ENCODE assay signal across 7 worm cellular contexts in genomic region chrV:7977701-7978461, ce11.
TF ChIP-seq lines count a peak whose summit lies in the region.

let-413 (minus strand) TSS chrV:7977776.

TF ChIP-seq in whole organism, L1 larva, 84 proteins besides CTCF, POLR2A, EP300 and RAD21 (continues in another document):
- TF ChIP-seq elt-2 (tag; optimal IDR thresholded peaks at IDR 0.05; lab: Kevin White, UChicago) = peak; percentile 33
- no peak for TF ChIP-seq mab-9 (GFP tag; IDR thresholded peaks at IDR 0.05; lab: Robert Waterston, UW)
- no peak for TF ChIP-seq efl-1 (optimal IDR thresholded peaks at IDR 0.05; lab: Kevin White, UChicago)
- TF ChIP-seq efl-1 (GFP tag; optimal IDR thresholded peaks at IDR 0.05 in 1 of 2; lab: Kevin White, UChicago) = peak in 1 of 2 experiments; percentile 31
- peak in 1 of 2 experiments; percentile 15 for TF ChIP-seq lin-35 (GFP tag; optimal IDR thresholded peaks at IDR 0.05; lab: Kevin White, UChicago)
- peak; percentile 9 for TF ChIP-seq mep-1 (tag; optimal IDR thresholded peaks at IDR 0.05; lab: Kevin White, UChicago)
- TF ChIP-seq efl-3 (GFP tag; optimal IDR thresholded peaks at IDR 0.05; lab: Kevin White, UChicago) = no peak
- peak; percentile 72 for TF ChIP-seq lin-14 (GFP tag; optimal IDR thresholded peaks at IDR 0.05; lab: Kevin White, UChicago)
- TF ChIP-seq ceh-63 (GFP tag; optimal IDR thresholded peaks at IDR 0.05; lab: Kevin White, UChicago) = no peak
- TF ChIP-seq pqm-1 (tag; optimal IDR thresholded peaks at IDR 0.05; lab: Kevin White, UChicago) = no peak
- peak in 1 of 2 experiments; percentile 7 for TF ChIP-seq lsy-2 (tag; optimal IDR thresholded peaks at IDR 0.05; lab: Kevin White, UChicago)
- peak; percentile 12 for TF ChIP-seq fkh-8 (tag; optimal IDR thresholded peaks at IDR 0.05; lab: Kevin White, UChicago)
- peak in 1 of 6 experiments; percentile 6 for TF ChIP-seq elt-3 (tag; optimal IDR thresholded peaks at IDR 0.05; lab: Kevin White, UChicago)

TF ChIP-seq in whole organism, L2 larva, 48 proteins besides CTCF, POLR2A, EP300 and RAD21 (continues in another document):
- TF ChIP-seq alr-1 (tag; optimal IDR thresholded peaks at IDR 0.05; lab: Kevin White, UChicago) (no peak), unc-55 (GFP tag; optimal IDR thresholded peaks at IDR 0.05; lab: Kevin White, UChicago) (peak; percentile 59), nhr-11 (tag; optimal IDR thresholded peaks at IDR 0.05; lab: Kevin White, UChicago) (no peak), fos-1 (tag; optimal IDR thresholded peaks at IDR 0.05; lab: Kevin White, UChicago) (peak; percentile 98), egl-27 (tag; optimal IDR thresholded peaks at IDR 0.05; lab: Kevin White, UChicago) (no peak), mdl-1 (tag; optimal IDR thresholded peaks at IDR 0.05; lab: Kevin White, UChicago) (no peak), lin-11 (tag; optimal IDR thresholded peaks at IDR 0.05; lab: Kevin White, UChicago) (no peak), sma-9 (GFP tag; optimal IDR thresholded peaks at IDR 0.05; lab: Kevin White, UChicago) (peak; percentile 15), sma-9 (tag; optimal IDR thresholded peaks at IDR 0.05; lab: Kevin White, UChicago) (no peak), C34F6.9 (tag; optimal IDR thresholded peaks at IDR 0.05; lab: Kevin White, UChicago) (peak; percentile 20), nhr-6 (tag; optimal IDR thresholded peaks at IDR 0.05; lab: Kevin White, UChicago) (no peak), elt-1 (tag; optimal IDR thresholded peaks at IDR 0.05; lab: Kevin White, UChicago) (no peak), snpc-4 (tag; optimal IDR thresholded peaks at IDR 0.05; lab: Kevin White, UChicago) (no peak), zag-1 (tag; optimal IDR thresholded peaks at IDR 0.05; lab: Kevin White, UChicago) (no peak)

TF ChIP-seq in whole organism, L3 larva, 47 proteins besides CTCF, POLR2A, EP300 and RAD21:
- TF ChIP-seq elt-2 (tag; optimal IDR thresholded peaks at IDR 0.05; lab: Kevin White, UChicago) (peak; percentile 62), nhr-43 (tag; optimal IDR thresholded peaks at IDR 0.05; lab: Kevin White, UChicago; ENCODE audit: poor library complexity, severe bottlenecking) (no peak), nfya-1 (tag; optimal IDR thresholded peaks at IDR 0.05; lab: Kevin White, UChicago; ENCODE audit: insufficient read depth) (peak; percentile 25), nhr-25 (tag; optimal IDR thresholded peaks at IDR 0.05; lab: Kevin White, UChicago) (no peak), aly-2 (tag; optimal IDR thresholded peaks at IDR 0.05; lab: Kevin White, UChicago) (no peak), pqm-1 (tag; optimal IDR thresholded peaks at IDR 0.05; lab: Kevin White, UChicago) (peak; percentile 67), pha-4 (tag; optimal IDR thresholded peaks at IDR 0.05; lab: Kevin White, UChicago) (peak; percentile 47)

TF ChIP-seq in whole organism, L4 larva, 104 proteins besides CTCF, POLR2A, EP300 and RAD21 (continues in another document):
- TF ChIP-seq hlh-11 (tag; optimal IDR thresholded peaks at IDR 0.05; lab: Kevin White, UChicago) (peak; percentile 44), ceh-20 (GFP tag; IDR thresholded peaks at IDR 0.05; lab: Robert Waterston, UW) (no peak), pha-4 (GFP tag; IDR thresholded peaks at IDR 0.05; lab: Robert Waterston, UW) (0 out of 2 replicates have a peak, but pooled peaks have one; percentile 27), pha-4 (tag; optimal IDR thresholded peaks at IDR 0.05; lab: Kevin White, UChicago) (no peak), spr-1 (tag; optimal IDR thresholded peaks at IDR 0.05; lab: Kevin White, UChicago) (no peak), nhr-28 (tag; optimal IDR thresholded peaks at IDR 0.05; lab: Kevin White, UChicago) (peak; percentile 66), nhr-6 (tag; optimal IDR thresholded peaks at IDR 0.05; lab: Kevin White, UChicago) (peak; percentile 44), pqm-1 (tag; optimal IDR thresholded peaks at IDR 0.05; lab: Kevin White, UChicago) (peak; percentile 76), zag-1 (tag; optimal IDR thresholded peaks at IDR 0.05; lab: Kevin White, UChicago) (no peak), attf-4 (tag; optimal IDR thresholded peaks at IDR 0.05; lab: Kevin White, UChicago) (no peak), mes-2 (tag; optimal IDR thresholded peaks at IDR 0.05; lab: Kevin White, UChicago; ENCODE audit: poor library complexity, severe bottlenecking) (peak; percentile 52), F49E8.2 (tag; optimal IDR thresholded peaks at IDR 0.05; lab: Kevin White, UChicago; ENCODE audit: borderline replicate concordance) (no peak), aha-1 (tag; lab: Kevin White, UChicago) (peak; percentile 90), nhr-237 (tag; optimal IDR thresholded peaks at IDR 0.05; lab: Kevin White, UChicago) (no peak), dve-1 (tag; optimal IDR thresholded peaks at IDR 0.05; lab: Kevin White, UChicago; ENCODE audit: insufficient read depth) (peak; percentile 58)

TF ChIP-seq in whole organism, early embryonic, 17 proteins besides CTCF, POLR2A, EP300 and RAD21:
- no peak for TF ChIP-seq F13C5.2 (tag; optimal IDR thresholded peaks at IDR 0.05; lab: Kevin White, UChicago)
- TF ChIP-seq ets-7 (tag; optimal IDR thresholded peaks at IDR 0.05; lab: Kevin White, UChicago) = no peak
- peak; percentile 21 for TF ChIP-seq aly-1 (tag; optimal IDR thresholded peaks at IDR 0.05; lab: Kevin White, UChicago)
- TF ChIP-seq scrt-1 (GFP tag; IDR thresholded peaks at IDR 0.05; lab: Robert Waterston, UW) = no peak

TF ChIP-seq in whole organism, late embryonic, 69 proteins besides CTCF, POLR2A, EP300 and RAD21:
- no peak for TF ChIP-seq unc-55 (GFP tag; optimal IDR thresholded peaks at IDR 0.05; lab: Kevin White, UChicago)
- TF ChIP-seq pqm-1 (tag; optimal IDR thresholded peaks at IDR 0.05; lab: Kevin White, UChicago) = peak; percentile 1
- peak; percentile 56 for TF ChIP-seq elt-2 (tag; optimal IDR thresholded peaks at IDR 0.05; lab: Kevin White, UChicago)
- peak; percentile 26 for TF ChIP-seq dmd-4 (tag; optimal IDR thresholded peaks at IDR 0.05; lab: Kevin White, UChicago; ENCODE audit: borderline replicate concordance)
- TF ChIP-seq eyg-1 (tag; optimal IDR thresholded peaks at IDR 0.05; lab: Kevin White, UChicago) = no peak
- no peak for TF ChIP-seq sox-2 (GFP tag; IDR thresholded peaks at IDR 0.05; lab: Robert Waterston, UW)
- no peak for TF ChIP-seq ceh-24 (tag; optimal IDR thresholded peaks at IDR 0.05; lab: Kevin White, UChicago)
- TF ChIP-seq ztf-16 (tag; optimal IDR thresholded peaks at IDR 0.05; lab: Kevin White, UChicago) = no peak
- TF ChIP-seq ceh-6 (GFP tag; optimal IDR thresholded peaks at IDR 0.05; lab: Kevin White, UChicago) = no peak
- TF ChIP-seq mec-3 (tag; optimal IDR thresholded peaks at IDR 0.05; lab: Kevin White, UChicago; ENCODE audit: borderline replicate concordance) = no peak
- TF ChIP-seq syd-9 (tag; optimal IDR thresholded peaks at IDR 0.05; lab: Kevin White, UChicago) = no peak
- no peak for TF ChIP-seq ceh-30 (tag; optimal IDR thresholded peaks at IDR 0.05; lab: Kevin White, UChicago)
- peak; percentile 20 for TF ChIP-seq unc-42 (tag; optimal IDR thresholded peaks at IDR 0.05; lab: Kevin White, UChicago)
- no peak for TF ChIP-seq unc-3 (GFP tag; conservative IDR thresholded peaks at IDR 0.05; lab: Robert Waterston, UW)
- no peak for TF ChIP-seq unc-3 (tag; optimal IDR thresholded peaks at IDR 0.05; lab: Kevin White, UChicago)
- TF ChIP-seq T23F11.4 (GFP tag; optimal IDR thresholded peaks at IDR 0.05; lab: Kevin White, UChicago) = no peak
- TF ChIP-seq pros-1 (tag; optimal IDR thresholded peaks at IDR 0.05; lab: Kevin White, UChicago) = no peak
- TF ChIP-seq nhr-11 (tag; optimal IDR thresholded peaks at IDR 0.05; lab: Kevin White, UChicago) = no peak
- no peak for TF ChIP-seq ceh-9 (tag; optimal IDR thresholded peaks at IDR 0.05; lab: Kevin White, UChicago)

TF ChIP-seq in whole organism, young adult, 124 proteins besides CTCF, POLR2A, EP300 and RAD21:
- TF ChIP-seq dox-1 (GFP tag; IDR thresholded peaks at IDR 0.05; lab: Robert Waterston, UW) = no peak
- TF ChIP-seq zfh-2 (GFP tag; conservative IDR thresholded peaks at IDR 0.05; lab: Robert Waterston, UW) = peak; percentile 15
- peak; percentile 70 for TF ChIP-seq nhr-80 (tag; optimal IDR thresholded peaks at IDR 0.05; lab: Kevin White, UChicago)
